Worm (Caenorhabditis elegans): ENCODE results near the gene nlp-14.
A peak's percentile ranks its signal among the peaks of the same experiment; 100 is the strongest.

DNA sequence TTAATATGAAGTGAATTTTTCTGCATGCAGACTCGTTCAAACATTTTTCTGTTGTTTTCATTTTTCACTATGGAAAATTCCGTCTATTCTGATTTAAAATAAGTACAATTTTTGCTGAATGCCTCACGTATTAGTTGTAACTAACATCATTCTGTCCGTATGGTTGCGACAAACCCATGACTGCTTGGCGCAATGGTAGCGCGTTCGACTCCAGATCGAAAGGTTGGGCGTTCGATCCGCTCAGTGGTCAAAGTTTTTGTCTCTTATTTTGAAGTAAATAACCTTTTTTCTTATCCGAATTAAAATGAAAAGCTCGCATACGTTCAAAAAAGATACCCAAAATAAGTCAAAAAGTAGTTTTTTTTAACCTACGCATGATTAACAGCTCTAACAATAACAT is 42.1 kb downstream of the nlp-14 start:
- TF ChIP-seq attf-5 (GFP tag; optimal IDR thresholded peaks at IDR 0.05): no peak
- no peak for TF ChIP-seq nhr-90 (tag; optimal IDR thresholded peaks at IDR 0.05)
- TF ChIP-seq unc-130 (GFP tag; optimal IDR thresholded peaks at IDR 0.05): no peak
- TF ChIP-seq rec-8 (tag; optimal IDR thresholded peaks at IDR 0.05): peak; percentile 14 to 20
- no peak for TF ChIP-seq madf-10 (tag; optimal IDR thresholded peaks at IDR 0.05)
- TF ChIP-seq nfya-1 (tag; optimal IDR thresholded peaks at IDR 0.05; ENCODE audit: borderline replicate concordance, insufficient read depth): no peak
- TF ChIP-seq cebp-1 (GFP tag; IDR thresholded peaks at IDR 0.05): no peak
- TF ChIP-seq cebp-1 (tag; optimal IDR thresholded peaks at IDR 0.05): no peak
- no peak for TF ChIP-seq ztf-28 (GFP tag; IDR thresholded peaks at IDR 0.05)
- no peak for TF ChIP-seq ama-1 (optimal IDR thresholded peaks at IDR 0.05)
- peak in 1 of 2 experiments; percentile 20 for TF ChIP-seq ama-1 (GFP tag; optimal IDR thresholded peaks at IDR 0.05)
- peak; percentile 56 for TF ChIP-seq die-1 (tag; optimal IDR thresholded peaks at IDR 0.05)
- TF ChIP-seq pha-4 (tag; optimal IDR thresholded peaks at IDR 0.05): no peak
- TF ChIP-seq F22D6.2 (tag; optimal IDR thresholded peaks at IDR 0.05): no peak
- TF ChIP-seq unc-62 (GFP tag; optimal IDR thresholded peaks at IDR 0.05): no peak
- no peak for TF ChIP-seq F10E7.11 (tag; optimal IDR thresholded peaks at IDR 0.05)

All from whole organism, young adult.